Fruit fly (Drosophila melanogaster) whole organism, embryonic: Measurements from ENCODE around the gene Ptp99A.

ENCODE experiments used
- Bteb2 ChIP-seq: fragments of 200-800 bp; sonication (Bioruptor generic); optimal IDR thresholded peaks from 2 replicates; lab custom pipeline; 2016; ENCODE audit warnings: missing biosample characterization, missing genetic modification characterization
- CG10431 ChIP-seq: fragments of 200-800 bp; sonication (Bioruptor generic); optimal IDR thresholded peaks from 3 replicates; lab custom pipeline; 2018; ENCODE audit warnings: missing biosample characterization, mild to moderate bottlenecking, missing genetic modification characterization
- CG11456 ChIP-seq: fragments of 200-800 bp; sonication (Bioruptor generic); IDR thresholded peaks from 3 replicates; pipeline ENCODE4 v1.3.6; 2022; ENCODE audit warnings: missing biosample characterization, missing genetic modification characterization
- CG12104 ChIP-seq: fragments of 200-800 bp; sonication (Bioruptor generic); optimal IDR thresholded peaks from 3 replicates; lab custom pipeline; 2016; ENCODE audit warnings: missing biosample characterization, missing genetic modification characterization
- CG13894 ChIP-seq: fragments of 200-800 bp; sonication (Bioruptor generic); optimal IDR thresholded peaks from 3 replicates; lab custom pipeline; 2018; ENCODE audit warnings: missing biosample characterization, mild to moderate bottlenecking, missing genetic modification characterization, moderate library complexity
- CG14441 ChIP-seq: fragments of 200-800 bp; sonication (Bioruptor generic); IDR thresholded peaks from 2 replicates; pipeline ENCODE4 v1.3.6; 2022; ENCODE audit warnings: missing biosample characterization, missing genetic modification characterization
- CG15011 ChIP-seq: fragments of 200-800 bp; sonication (Bioruptor generic); optimal IDR thresholded peaks from 3 replicates; lab custom pipeline; 2018; ENCODE audit warnings: missing biosample characterization, mild to moderate bottlenecking, missing genetic modification characterization
- CG16813 ChIP-seq: fragments of 200-800 bp; sonication (Bioruptor generic); IDR thresholded peaks from 3 replicates; pipeline ENCODE4 v1.3.6; 2022; ENCODE audit warnings: missing biosample characterization, missing genetic modification characterization; ENCODE audit not compliant: partially characterized antibody
- CG17385 ChIP-seq: fragments of 200-800 bp; sonication (Bioruptor generic); optimal IDR thresholded peaks from 3 replicates; lab custom pipeline; 2018; ENCODE audit warnings: missing biosample characterization, mild to moderate bottlenecking, missing genetic modification characterization
- CG18619 ChIP-seq: fragments of 200-800 bp; sonication (Bioruptor generic); optimal IDR thresholded peaks from 3 replicates; lab custom pipeline; 2017; ENCODE audit warnings: missing biosample characterization, mild to moderate bottlenecking, missing genetic modification characterization
- CG33213 ChIP-seq: fragments of 200-800 bp; sonication (Bioruptor generic); optimal IDR thresholded peaks from 3 replicates; lab custom pipeline; 2016; ENCODE audit warnings: missing biosample characterization, missing genetic modification characterization
- CG4707 ChIP-seq: fragments of 200-800 bp; sonication (Bioruptor generic); optimal IDR thresholded peaks from 2 replicates; lab custom pipeline; 2018; ENCODE audit warnings: missing biosample characterization, mild to moderate bottlenecking, missing genetic modification characterization, moderate library complexity
- CG6254 ChIP-seq: fragments of 200-800 bp; sonication (Bioruptor generic); optimal IDR thresholded peaks from 3 replicates; lab custom pipeline; 2017; ENCODE audit warnings: mild to moderate bottlenecking, missing biosample characterization, missing genetic modification reagents, missing genetic modification characterization
- CG7745 ChIP-seq: fragments of 200-800 bp; sonication (Bioruptor generic); optimal IDR thresholded peaks from 2 replicates; lab custom pipeline; 2018; ENCODE audit warnings: missing biosample characterization, mild to moderate bottlenecking, missing genetic modification characterization, moderate library complexity
- CG8089 ChIP-seq: fragments of 200-800 bp; sonication (Bioruptor generic); optimal IDR thresholded peaks from 3 replicates; lab custom pipeline; 2016; ENCODE audit warnings: missing biosample characterization, missing genetic modification characterization
- Chrac-16 ChIP-seq: fragments of 200-800 bp; sonication (Bioruptor generic); optimal IDR thresholded peaks from 3 replicates; lab custom pipeline; 2016; ENCODE audit warnings: missing biosample characterization, missing genetic modification characterization
- CoRest ChIP-seq: fragments of 200-800 bp; sonication (Bioruptor generic); optimal IDR thresholded peaks from 3 replicates; lab custom pipeline; 2018; ENCODE audit warnings: missing biosample characterization, mild to moderate bottlenecking, missing genetic modification characterization, moderate library complexity
- Dip3 ChIP-seq: fragments of 200-800 bp; sonication (Bioruptor generic); optimal IDR thresholded peaks from 3 replicates; lab custom pipeline; 2016; ENCODE audit warnings: missing biosample characterization, missing genetic modification characterization
- Doc2 ChIP-seq: fragments of 200-800 bp; sonication (Bioruptor generic); IDR thresholded peaks from 2 replicates; pipeline ENCODE4 v1.3.6; 2022; ENCODE audit warnings: missing biosample characterization, missing genetic modification characterization
- Eip74EF ChIP-seq, 2 experiments: fragments of 200-800 bp in 1 of 2; fragments of >200 bp in 1 of 2; sonication (Bioruptor generic) in 1 of 2; optimal IDR thresholded peaks; 2 replicates each; lab custom pipeline; 2017 to 2019; ENCODE audit warnings: missing biosample characterization in 2 of 2, missing genetic modification characterization in 2 of 2, mild to moderate bottlenecking in 1 of 2, moderate library complexity in 1 of 2
- Ets97D ChIP-seq: fragments of 200-800 bp; sonication (Bioruptor generic); optimal IDR thresholded peaks from 3 replicates; lab custom pipeline; 2016; ENCODE audit warnings: missing biosample characterization, missing genetic modification characterization
- HLHmδ ChIP-seq: fragments of 200-800 bp; sonication (Bioruptor generic); optimal IDR thresholded peaks from 2 replicates; lab custom pipeline; 2018; ENCODE audit warnings: missing biosample characterization, mild to moderate bottlenecking, missing genetic modification characterization, moderate library complexity
- Side ChIP-seq: fragments of 200-800 bp; sonication (Bioruptor generic); optimal IDR thresholded peaks from 2 replicates; lab custom pipeline; 2016; ENCODE audit warnings: missing biosample characterization, missing genetic modification characterization
- Sry-δ ChIP-seq: fragments of 200-800 bp; sonication (Bioruptor generic); optimal IDR thresholded peaks from 2 replicates; lab custom pipeline; 2016; ENCODE audit warnings: missing biosample characterization, missing genetic modification characterization
- Trl ChIP-seq, 3 experiments: fragments of >200 bp in 2 of 3; fragments of 200-800 bp in 1 of 3; sonication (Bioruptor generic) in 1 of 3; optimal IDR thresholded peaks; 2 replicates in 1 of 3; 3 replicates in 2 of 3; lab custom pipeline; 2016 to 2017; ENCODE audit warnings: missing biosample characterization in 1 of 3, missing genetic modification characterization in 1 of 3
- YL-1 ChIP-seq: fragments of 200-800 bp; sonication (Bioruptor generic); optimal IDR thresholded peaks from 3 replicates; lab custom pipeline; 2017; ENCODE audit warnings: missing biosample characterization, mild to moderate bottlenecking, missing genetic modification characterization
- corto ChIP-seq: fragments of 200-800 bp; sonication (Bioruptor generic); optimal IDR thresholded peaks from 2 replicates; lab custom pipeline; 2016; ENCODE audit warnings: missing biosample characterization, mild to moderate bottlenecking, missing genetic modification characterization, moderate library complexity
- croc ChIP-seq: fragments of 200-800 bp; sonication (Bioruptor generic); conservative IDR thresholded peaks from 3 replicates; pipeline ENCODE4 v1.3.6; 2022; ENCODE audit warnings: missing biosample characterization, missing genetic modification characterization
- dm ChIP-seq: fragments of 200-800 bp; sonication (Bioruptor generic); optimal IDR thresholded peaks from 3 replicates; lab custom pipeline; 2016; ENCODE audit warnings: missing biosample characterization, missing genetic modification characterization
- dmrt11E ChIP-seq: fragments of 200-800 bp; sonication (Bioruptor generic); optimal IDR thresholded peaks from 3 replicates; lab custom pipeline; 2018; ENCODE audit warnings: missing biosample characterization, mild to moderate bottlenecking, missing genetic modification characterization, moderate library complexity
- ewg ChIP-seq: fragments of 200-800 bp; sonication (Bioruptor generic); optimal IDR thresholded peaks from 3 replicates; lab custom pipeline; 2017; ENCODE audit warnings: mild to moderate bottlenecking, missing biosample characterization, missing genetic modification reagents, missing genetic modification characterization
- exex ChIP-seq: fragments of 200-800 bp; sonication (Bioruptor generic); optimal IDR thresholded peaks from 4 replicates; lab custom pipeline; 2018; ENCODE audit warnings: missing biosample characterization, mild to moderate bottlenecking, missing genetic modification characterization, moderate library complexity
- eyg ChIP-seq: fragments of 200-800 bp; sonication (Bioruptor generic); optimal IDR thresholded peaks from 3 replicates; lab custom pipeline; 2016; ENCODE audit warnings: missing biosample characterization, missing genetic modification characterization
- fru ChIP-seq: fragments of >200 bp; optimal IDR thresholded peaks from 2 replicates; lab custom pipeline; 2017
- fu2 ChIP-seq: fragments of 200-800 bp; sonication (Bioruptor generic); optimal IDR thresholded peaks from 2 replicates; lab custom pipeline; 2016; ENCODE audit warnings: missing biosample characterization, missing genetic modification characterization
- gem ChIP-seq: fragments of 200-800 bp; sonication (Bioruptor generic); optimal IDR thresholded peaks from 2 replicates; lab custom pipeline; 2019; ENCODE audit warnings: missing biosample characterization, mild to moderate bottlenecking, missing genetic modification characterization, moderate library complexity
- her ChIP-seq: fragments of 200-800 bp; sonication (Bioruptor generic); optimal IDR thresholded peaks from 2 replicates; lab custom pipeline; 2016; ENCODE audit warnings: missing biosample characterization, missing genetic modification characterization
- hkb ChIP-seq, 2 experiments: fragments of 200-800 bp in 1 of 2; fragments of >200 bp in 1 of 2; sonication (Bioruptor generic) in 1 of 2; IDR thresholded peaks in 1 of 2; optimal IDR thresholded peaks in 1 of 2; 2 replicates each; pipeline versions ENCODE4 v1.3.6 to Lab custom; 2017 to 2022; ENCODE audit warnings: missing biosample characterization in 1 of 2, missing genetic modification characterization in 1 of 2
- klu ChIP-seq: fragments of 200-800 bp; sonication (Bioruptor generic); IDR thresholded peaks from 2 replicates; pipeline ENCODE4 v1.3.6; 2022; ENCODE audit warnings: missing biosample characterization, missing genetic modification characterization
- luna ChIP-seq: fragments of 200-800 bp; sonication (Bioruptor generic); optimal IDR thresholded peaks from 2 replicates; lab custom pipeline; 2016; ENCODE audit warnings: missing biosample characterization, missing genetic modification characterization
- mld ChIP-seq: fragments of 200-800 bp; sonication (Bioruptor generic); IDR thresholded peaks from 3 replicates; pipeline ENCODE4 v1.3.6; 2022; ENCODE audit warnings: missing biosample characterization, missing genetic modification characterization; ENCODE audit not compliant: partially characterized antibody
- nerfin-1 ChIP-seq: fragments of 200-800 bp; sonication (Bioruptor generic); optimal IDR thresholded peaks from 3 replicates; lab custom pipeline; 2019; ENCODE audit warnings: missing biosample characterization, mild to moderate bottlenecking, missing genetic modification characterization, moderate library complexity
- phol ChIP-seq: fragments of 200-800 bp; sonication (Bioruptor generic); optimal IDR thresholded peaks from 3 replicates; lab custom pipeline; 2018; ENCODE audit warnings: missing biosample characterization, mild to moderate bottlenecking, missing genetic modification characterization, moderate library complexity
- psq ChIP-seq: fragments of 200-800 bp; sonication (Bioruptor generic); optimal IDR thresholded peaks from 2 replicates; lab custom pipeline; 2017; ENCODE audit warnings: missing biosample characterization, missing genetic modification characterization
- schlank ChIP-seq: fragments of 200-800 bp; sonication (Bioruptor generic); optimal IDR thresholded peaks from 2 replicates; lab custom pipeline; 2018; ENCODE audit warnings: missing biosample characterization, mild to moderate bottlenecking, missing genetic modification characterization
- twi ChIP-seq: fragments of 200-800 bp; optimal IDR thresholded peaks from 2 replicates; lab custom pipeline; 2019; ENCODE audit warnings: missing biosample characterization, mild to moderate bottlenecking, missing genetic modification characterization, moderate library complexity
- unpg ChIP-seq: fragments of 200-800 bp; sonication (Bioruptor generic); optimal IDR thresholded peaks from 3 replicates; lab custom pipeline; 2018; ENCODE audit warnings: missing biosample characterization, mild to moderate bottlenecking, missing genetic modification characterization, moderate library complexity
- wdn ChIP-seq: fragments of 200-800 bp; sonication (Bioruptor generic); IDR thresholded peaks from 2 replicates; pipeline ENCODE4 v1.3.6; 2022; ENCODE audit warnings: missing biosample characterization, missing genetic modification characterization

The Ptp99A gene

DNA sequence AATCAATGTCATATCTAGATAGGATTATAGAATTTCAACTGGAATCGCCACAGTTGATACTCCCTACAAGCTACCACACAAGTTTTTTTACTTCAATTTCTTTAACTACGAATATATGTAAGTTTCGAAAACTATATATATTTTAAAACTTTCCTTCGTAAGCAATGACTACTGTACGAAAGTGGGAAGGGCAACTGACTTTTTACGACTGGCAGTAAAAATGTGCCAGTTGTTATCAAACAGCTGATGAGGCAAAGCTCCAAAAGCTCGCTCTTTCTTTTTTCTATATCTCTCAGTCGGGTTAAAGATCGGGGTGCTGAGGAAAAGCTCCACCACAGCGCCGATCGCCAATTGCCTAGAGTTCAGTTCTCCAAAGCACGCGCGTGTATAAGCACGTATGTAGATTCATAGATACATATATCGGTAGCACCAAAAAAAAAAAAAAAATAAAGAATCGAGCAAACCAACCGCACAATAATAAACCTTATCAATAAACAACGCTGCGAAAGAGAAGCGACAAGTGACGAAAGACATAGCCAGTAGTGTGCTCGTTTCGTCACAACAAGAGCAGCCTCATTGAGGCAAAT, 101.6 kb downstream of the Ptp99A start:
- TF ChIP-seq luna (GFP tag; lab: Kevin White, UChicago) (no peak), dmrt11E (no peak), wdn (GFP tag; lab: Robert Waterston, UW) (peak; percentile 45; the same call in 1 of the 2 replicates), croc (GFP tag; lab: Robert Waterston, UW) (0 out of 3 replicates have a peak, but pooled peaks have one; percentile 19), psq (GFP tag; lab: Kevin White, UChicago) (no peak), nerfin-1 (tag; lab: Kevin White, UChicago) (peak; percentile 25), fu2 (GFP tag; lab: Kevin White, UChicago) (peak; percentile 28), schlank (tag; lab: Kevin White, UChicago) (no peak), Sry-δ (no peak), CG13894 (tag; lab: Kevin White, UChicago) (peak; percentile 94), Ets97D (GFP tag; lab: Kevin White, UChicago) (peak; percentile 18), CG12104 (GFP tag; lab: Kevin White, UChicago) (no peak), Chrac-16 (GFP tag; lab: Kevin White, UChicago) (no peak), CoRest (peak; percentile 69), phol (peak; percentile 61), eyg (peak; percentile 1), mld (GFP tag; lab: Robert Waterston, UW) (no peak), CG18619 (GFP tag; lab: Kevin White, UChicago) (peak; percentile 41), Dip3 (peak; percentile 61), gem (tag; lab: Kevin White, UChicago) (peak; percentile 80), Trl (optimal IDR thresholded peaks at IDR 0.05; lab: Kevin White, UChicago) (peak in 1 of 2 experiments; percentile 56), Trl (GFP tag; optimal IDR thresholded peaks at IDR 0.05; lab: Kevin White, UChicago) (no peak), hkb (optimal IDR thresholded peaks at IDR 0.05; lab: Kevin White, UChicago) (no peak), hkb (GFP tag; IDR thresholded peaks at IDR 0.05; lab: Robert Waterston, UW) (peak; percentile 76), CG7745 (tag; lab: Kevin White, UChicago) (no peak), CG10431 (GFP tag; lab: Kevin White, UChicago) (no peak), CG4707 (GFP tag; lab: Kevin White, UChicago) (no peak), CG8089 (no peak), klu (peak; percentile 45), corto (no peak), CG14441 (GFP tag; lab: Robert Waterston, UW) (peak; percentile 72), unpg (GFP tag; lab: Kevin White, UChicago) (peak; percentile 78), ewg (GFP tag; lab: Kevin White, UChicago) (peak; percentile 30), YL-1 (GFP tag; lab: Kevin White, UChicago) (no peak), CG16813 (0 out of 3 replicates have a peak, but pooled peaks have one; percentile 8), Bteb2 (GFP tag; lab: Kevin White, UChicago) (peak; percentile 36), Side (GFP tag; lab: Kevin White, UChicago) (no peak), HLHmδ (GFP tag; lab: Kevin White, UChicago) (no peak), Doc2 (GFP tag; lab: Robert Waterston, UW) (peak; percentile 30; the same call in 1 of the 2 replicates), exex (tag; lab: Kevin White, UChicago) (peak; percentile 54), Eip74EF (GFP tag; optimal IDR thresholded peaks at IDR 0.05; lab: Kevin White, UChicago) (peak in 1 of 2 experiments; percentile 82), CG11456 (GFP tag; lab: Robert Waterston, UW) (peak; percentile 55; the same call in 2 of the 3 replicates), CG15011 (GFP tag; lab: Kevin White, UChicago) (peak; percentile 12), CG17385 (GFP tag; lab: Kevin White, UChicago) (peak; percentile 66), her (no peak), CG6254 (GFP tag; lab: Kevin White, UChicago) (peak; percentile 23), dm (GFP tag; lab: Kevin White, UChicago) (peak; percentile 5), fru (no peak), twi (tag; lab: Kevin White, UChicago) (no peak), CG33213 (GFP tag; lab: Kevin White, UChicago) (no peak)
